Worm (Caenorhabditis elegans): Measurements from ENCODE around the gene ZK1010.8.

ZK1010.8 gene

ce11 chrIII:12980770-12981169 is 19.7 kb downstream of the ZK1010.8 start, which contains the start of gene ZK1010.4:
TSS of gene ZK1010.4 (plus strand) at chrIII:12981070.
- TF ChIP-seq aly-1 (tag; optimal IDR thresholded peaks at IDR 0.05) (no peak), F13C5.2 (tag; optimal IDR thresholded peaks at IDR 0.05) (no peak), scrt-1 (GFP tag; IDR thresholded peaks at IDR 0.05) (no peak), flt-1 (GFP tag; IDR thresholded peaks at IDR 0.05) (no peak), ceh-13 (GFP tag; optimal IDR thresholded peaks at IDR 0.05) (no peak), B0310.2 (tag; optimal IDR thresholded peaks at IDR 0.05) (no peak), sea-1 (GFP tag; conservative IDR thresholded peaks at IDR 0.05) (no peak)

ce11 chrIII:12978473-12979174 is 21.8 kb downstream of the ZK1010.8 start, which contains the start of the genes ubq-2 and frg-1:
TSS of gene ubq-2 (minus strand) at chrIII:12978523.
TSS of gene frg-1 (plus strand) at chrIII:12979162.
- no peak for TF ChIP-seq tbx-37 (GFP tag; conservative IDR thresholded peaks at IDR 0.05)
- TF ChIP-seq flt-1 (GFP tag; IDR thresholded peaks at IDR 0.05): no peak
- TF ChIP-seq ets-7 (tag; optimal IDR thresholded peaks at IDR 0.05): no peak
- TF ChIP-seq F13C5.2 (tag; optimal IDR thresholded peaks at IDR 0.05): peak; percentile 44

- TF ChIP-seq F13C5.2 (tag; optimal IDR thresholded peaks at IDR 0.05) (no peak), hnd-1 (tag; optimal IDR thresholded peaks at IDR 0.05) (no peak), tbx-37 (GFP tag; conservative IDR thresholded peaks at IDR 0.05) (no peak), B0310.2 (tag; optimal IDR thresholded peaks at IDR 0.05) (no peak), ets-7 (tag; optimal IDR thresholded peaks at IDR 0.05) (no peak), hmbx-1 (tag; optimal IDR thresholded peaks at IDR 0.05) (no peak), hmg-4 (GFP tag; optimal IDR thresholded peaks at IDR 0.05) (no peak), tbx-11 (GFP tag; IDR thresholded peaks at IDR 0.05) (no peak), sea-1 (GFP tag; conservative IDR thresholded peaks at IDR 0.05) (no peak), scrt-1 (GFP tag; IDR thresholded peaks at IDR 0.05) (no peak), pes-1 (GFP tag; IDR thresholded peaks at IDR 0.05) (no peak), ceh-13 (GFP tag; optimal IDR thresholded peaks at IDR 0.05) (no peak), tra-4 (tag; optimal IDR thresholded peaks at IDR 0.05) (no peak), ceh-36 (tag; optimal IDR thresholded peaks at IDR 0.05) (no peak), ama-1 (optimal IDR thresholded peaks at IDR 0.05) (no peak), flt-1 (GFP tag; IDR thresholded peaks at IDR 0.05) (no peak)
These were observed 22.9 kb downstream of the ZK1010.8 start, which contains the start of gene ZK1010.2 for ce11 chrIII:12977559-12977958. TSS of gene ZK1010.2 (minus strand) at chrIII:12977862.

- no peak for TF ChIP-seq ets-7 (tag; optimal IDR thresholded peaks at IDR 0.05)
- TF ChIP-seq scrt-1 (GFP tag; IDR thresholded peaks at IDR 0.05): no peak
- no peak for TF ChIP-seq F13C5.2 (tag; optimal IDR thresholded peaks at IDR 0.05)
- TF ChIP-seq ama-1 (optimal IDR thresholded peaks at IDR 0.05): no peak
- TF ChIP-seq tra-4 (tag; optimal IDR thresholded peaks at IDR 0.05): no peak
These were observed 28.1 kb downstream of the ZK1010.8 start, which contains the start of gene bckd-1A for ce11 chrIII:12972398-12972797. TSS of gene bckd-1A (minus strand) at chrIII:12972498.

- no peak for TF ChIP-seq tbx-37 (GFP tag; conservative IDR thresholded peaks at IDR 0.05)
- TF ChIP-seq scrt-1 (GFP tag; IDR thresholded peaks at IDR 0.05): no peak
- no peak for TF ChIP-seq ceh-13 (GFP tag; optimal IDR thresholded peaks at IDR 0.05)
- no peak for TF ChIP-seq sea-1 (GFP tag; conservative IDR thresholded peaks at IDR 0.05)
- no peak for TF ChIP-seq hmg-4 (GFP tag; optimal IDR thresholded peaks at IDR 0.05)
- TF ChIP-seq tbx-11 (GFP tag; IDR thresholded peaks at IDR 0.05): no peak
- TF ChIP-seq ceh-36 (tag; optimal IDR thresholded peaks at IDR 0.05): no peak
- TF ChIP-seq tra-4 (tag; optimal IDR thresholded peaks at IDR 0.05): no peak
These were observed 28.6 kb downstream of the ZK1010.8 start for ce11 chrIII:12971828-12972379.

- TF ChIP-seq hmbx-1 (tag; optimal IDR thresholded peaks at IDR 0.05): no peak
- TF ChIP-seq tra-4 (tag; optimal IDR thresholded peaks at IDR 0.05): no peak
- TF ChIP-seq aly-1 (tag; optimal IDR thresholded peaks at IDR 0.05): no peak
These were observed 32.1 kb downstream of the ZK1010.8 start for ce11 chrIII:12968330-12968729.

ce11 chrIII:12967437-12968043 is 32.9 kb downstream of the ZK1010.8 start:
- TF ChIP-seq B0310.2 (tag; optimal IDR thresholded peaks at IDR 0.05) (no peak), scrt-1 (GFP tag; IDR thresholded peaks at IDR 0.05) (no peak), ceh-36 (tag; optimal IDR thresholded peaks at IDR 0.05) (no peak), hmbx-1 (tag; optimal IDR thresholded peaks at IDR 0.05) (no peak), ceh-13 (GFP tag; optimal IDR thresholded peaks at IDR 0.05) (no peak), aly-1 (tag; optimal IDR thresholded peaks at IDR 0.05) (no peak), hmg-4 (GFP tag; optimal IDR thresholded peaks at IDR 0.05) (no peak), tbx-37 (GFP tag; conservative IDR thresholded peaks at IDR 0.05) (no peak), sea-1 (GFP tag; conservative IDR thresholded peaks at IDR 0.05) (no peak), pes-1 (GFP tag; IDR thresholded peaks at IDR 0.05) (no peak), tra-4 (tag; optimal IDR thresholded peaks at IDR 0.05) (no peak), ama-1 (optimal IDR thresholded peaks at IDR 0.05) (no peak), tbx-11 (GFP tag; IDR thresholded peaks at IDR 0.05) (no peak), F13C5.2 (tag; optimal IDR thresholded peaks at IDR 0.05) (no peak), flt-1 (GFP tag; IDR thresholded peaks at IDR 0.05) (no peak)

- no peak for TF ChIP-seq B0310.2 (tag; optimal IDR thresholded peaks at IDR 0.05)
These were observed 33.6 kb downstream of the ZK1010.8 start, which contains the start of gene ttm-1 for ce11 chrIII:12966895-12967294. TSS of gene ttm-1 (minus strand) at chrIII:12966995.
